Fruit fly (Drosophila melanogaster) whole organism, embryonic: Measurements from ENCODE around the gene Sulf1.

ENCODE experiments used
- Antp ChIP-seq: fragments of 200-800 bp; sonication (Bioruptor generic); optimal IDR thresholded peaks from 3 replicates; lab custom pipeline; 2016; ENCODE audit warnings: missing biosample characterization, missing genetic modification characterization
- CG1233 ChIP-seq: fragments of 200-800 bp; sonication (Bioruptor generic); optimal IDR thresholded peaks from 4 replicates; lab custom pipeline; 2018; ENCODE audit warnings: missing biosample characterization, mild to moderate bottlenecking, missing genetic modification characterization
- CG13424 ChIP-seq: fragments of 200-800 bp; sonication (Bioruptor generic); optimal IDR thresholded peaks from 2 replicates; lab custom pipeline; 2019; ENCODE audit warnings: missing biosample characterization, mild to moderate bottlenecking, missing genetic modification characterization, moderate library complexity
- CG14710 ChIP-seq: fragments of 200-800 bp; sonication (Bioruptor generic); optimal IDR thresholded peaks from 3 replicates; lab custom pipeline; 2019; ENCODE audit warnings: missing biosample characterization, mild to moderate bottlenecking, missing genetic modification characterization, moderate library complexity
- CG1602 ChIP-seq: fragments of 200-800 bp; sonication (Bioruptor generic); optimal IDR thresholded peaks from 3 replicates; lab custom pipeline; 2016; ENCODE audit warnings: missing biosample characterization, missing genetic modification characterization
- CG17802 ChIP-seq: fragments of 200-800 bp; sonication (Bioruptor generic); optimal IDR thresholded peaks from 2 replicates; lab custom pipeline; 2018; ENCODE audit warnings: missing biosample characterization, mild to moderate bottlenecking, missing genetic modification characterization, moderate library complexity
- CG17829 ChIP-seq: fragments of 200-800 bp; optimal IDR thresholded peaks from 2 replicates; lab custom pipeline; 2019; ENCODE audit warnings: missing biosample characterization, mild to moderate bottlenecking, missing genetic modification characterization, moderate library complexity
- CG3281 ChIP-seq: fragments of 200-800 bp; sonication (Bioruptor generic); optimal IDR thresholded peaks from 3 replicates; lab custom pipeline; 2017; ENCODE audit warnings: missing biosample characterization, mild to moderate bottlenecking, missing genetic modification characterization
- CG33213 ChIP-seq: fragments of 200-800 bp; sonication (Bioruptor generic); optimal IDR thresholded peaks from 3 replicates; lab custom pipeline; 2016; ENCODE audit warnings: missing biosample characterization, missing genetic modification characterization
- CG4404 ChIP-seq: fragments of 200-800 bp; sonication (Bioruptor generic); IDR thresholded peaks from 2 replicates; pipeline ENCODE4 v1.3.6; 2022; ENCODE audit warnings: missing biosample characterization, missing genetic modification characterization
- CG5953 ChIP-seq: fragments of 200-800 bp; sonication (Bioruptor generic); IDR thresholded peaks from 2 replicates; pipeline ENCODE4 v1.3.6; 2022; ENCODE audit warnings: missing biosample characterization, missing genetic modification characterization
- CG7556 ChIP-seq: fragments of 200-800 bp; sonication (Bioruptor generic); optimal IDR thresholded peaks from 2 replicates; lab custom pipeline; 2017; ENCODE audit warnings: missing biosample characterization, mild to moderate bottlenecking, missing genetic modification characterization
- CG7839 ChIP-seq: fragments of 200-800 bp; sonication (Bioruptor generic); optimal IDR thresholded peaks from 3 replicates; lab custom pipeline; 2018; ENCODE audit warnings: missing biosample characterization, mild to moderate bottlenecking, missing genetic modification characterization, moderate library complexity
- CG7963 ChIP-seq: fragments of 200-800 bp; sonication (Bioruptor generic); IDR thresholded peaks from 3 replicates; pipeline ENCODE4 v1.3.6; 2022; ENCODE audit warnings: missing biosample characterization, missing genetic modification characterization; ENCODE audit not compliant: partially characterized antibody
- CG8924 ChIP-seq: fragments of 200-800 bp; optimal IDR thresholded peaks from 3 replicates; lab custom pipeline; 2019; ENCODE audit warnings: missing biosample characterization, mild to moderate bottlenecking, missing genetic modification characterization, moderate library complexity
- CG8944 ChIP-seq: fragments of 200-800 bp; sonication (Bioruptor generic); optimal IDR thresholded peaks from 3 replicates; lab custom pipeline; 2016; ENCODE audit warnings: missing biosample characterization, missing genetic modification characterization
- CG9609 ChIP-seq: fragments of 200-800 bp; sonication (Bioruptor generic); optimal IDR thresholded peaks from 3 replicates; lab custom pipeline; 2016; ENCODE audit warnings: missing biosample characterization, missing genetic modification characterization
- CG9727 ChIP-seq: fragments of 200-800 bp; sonication (Bioruptor generic); optimal IDR thresholded peaks from 3 replicates; lab custom pipeline; 2017; ENCODE audit warnings: missing biosample characterization, mild to moderate bottlenecking, missing genetic modification characterization
- CG9817 ChIP-seq: fragments of 200-800 bp; sonication (Bioruptor generic); optimal IDR thresholded peaks from 2 replicates; lab custom pipeline; 2018; ENCODE audit warnings: missing biosample characterization, mild to moderate bottlenecking, missing genetic modification characterization, moderate library complexity
- Chrac-16 ChIP-seq: fragments of 200-800 bp; sonication (Bioruptor generic); optimal IDR thresholded peaks from 3 replicates; lab custom pipeline; 2016; ENCODE audit warnings: missing biosample characterization, missing genetic modification characterization
- E2f1 ChIP-seq: fragments of 200-800 bp; sonication (Bioruptor generic); IDR thresholded peaks from 2 replicates; pipeline ENCODE4 v1.3.6; 2022; ENCODE audit warnings: missing biosample characterization, missing genetic modification characterization
- Ets65A ChIP-seq: fragments of 200-800 bp; sonication (Bioruptor generic); peaks from one replicate; lab custom pipeline; 2016; ENCODE audit warnings: missing biosample characterization, missing genetic modification characterization
- MTF-1 ChIP-seq: fragments of 200-800 bp; sonication (Bioruptor generic); optimal IDR thresholded peaks from 2 replicates; lab custom pipeline; 2018; ENCODE audit warnings: missing biosample characterization, mild to moderate bottlenecking, missing genetic modification characterization, borderline replicate concordance
- NC2β ChIP-seq: fragments of 200-800 bp; sonication (Bioruptor generic); optimal IDR thresholded peaks from 2 replicates; lab custom pipeline; 2016; ENCODE audit warnings: missing biosample characterization, missing genetic modification characterization
- NFAT ChIP-seq: fragments of 200-800 bp; sonication (Bioruptor generic); IDR thresholded peaks from 2 replicates; pipeline ENCODE4 v1.3.6; 2022; ENCODE audit warnings: missing biosample characterization, missing genetic modification characterization
- NK7.1 ChIP-seq: fragments of 200-800 bp; sonication (Bioruptor generic); optimal IDR thresholded peaks from 3 replicates; lab custom pipeline; 2016; ENCODE audit warnings: missing biosample characterization, missing genetic modification characterization
- Nf-YA ChIP-seq: fragments of 200-800 bp; sonication (Bioruptor generic); IDR thresholded peaks from 2 replicates; pipeline ENCODE4 v1.3.6; 2022; ENCODE audit warnings: missing biosample characterization, missing genetic modification characterization
- Nf-YB ChIP-seq: fragments of 200-800 bp; sonication (Bioruptor generic); optimal IDR thresholded peaks from 3 replicates; lab custom pipeline; 2019; ENCODE audit warnings: missing biosample characterization, mild to moderate bottlenecking, missing genetic modification characterization, moderate library complexity
- Ravus ChIP-seq: fragments of 200-800 bp; sonication (Bioruptor generic); IDR thresholded peaks from 2 replicates; pipeline ENCODE4 v1.3.6; 2022; ENCODE audit warnings: missing biosample characterization, missing genetic modification characterization
- Scr ChIP-seq: fragments of 200-800 bp; sonication (Bioruptor generic); IDR thresholded peaks from 2 replicates; pipeline ENCODE4 v1.3.6; 2022; ENCODE audit warnings: missing biosample characterization, missing genetic modification characterization; ENCODE audit not compliant: partially characterized antibody
- TFAM ChIP-seq: fragments of 200-800 bp; sonication (Bioruptor generic); optimal IDR thresholded peaks from 2 replicates; lab custom pipeline; 2017; ENCODE audit warnings: missing biosample characterization, missing genetic modification characterization, inconsistent platforms
- Taf1 ChIP-seq: fragments of 200-800 bp; sonication (Bioruptor generic); IDR thresholded peaks from 2 replicates; pipeline ENCODE4 v1.3.6; 2022; ENCODE audit warnings: missing biosample characterization, missing genetic modification characterization
- ase ChIP-seq: fragments of 200-800 bp; sonication (Bioruptor generic); IDR thresholded peaks from 3 replicates; pipeline ENCODE4 v1.3.6; 2022; ENCODE audit warnings: missing biosample characterization, missing genetic modification characterization
- cg ChIP-seq: fragments of 200-800 bp; sonication (Bioruptor generic); optimal IDR thresholded peaks from 3 replicates; lab custom pipeline; 2019; ENCODE audit warnings: missing biosample characterization, mild to moderate bottlenecking, missing genetic modification characterization, moderate library complexity
- da ChIP-seq: fragments of 200-800 bp; sonication (Bioruptor generic); optimal IDR thresholded peaks from 2 replicates; lab custom pipeline; 2016; ENCODE audit warnings: missing biosample characterization, missing genetic modification characterization
- fd64A ChIP-seq: fragments of 200-800 bp; sonication (Bioruptor generic); optimal IDR thresholded peaks from 3 replicates; lab custom pipeline; 2018; ENCODE audit warnings: missing biosample characterization, mild to moderate bottlenecking, missing genetic modification characterization
- fd96Cb ChIP-seq: fragments of 200-800 bp; sonication (Bioruptor generic); optimal IDR thresholded peaks from 2 replicates; lab custom pipeline; 2018; ENCODE audit warnings: missing biosample characterization, mild to moderate bottlenecking, missing genetic modification characterization, moderate library complexity
- hbn ChIP-seq: fragments of 200-800 bp; sonication (Bioruptor generic); IDR thresholded peaks from 2 replicates; pipeline ENCODE4 v1.3.6; 2022; ENCODE audit warnings: missing biosample characterization, missing genetic modification characterization; ENCODE audit not compliant: partially characterized antibody
- hth ChIP-seq: fragments of >200 bp; optimal IDR thresholded peaks from 2 replicates; lab custom pipeline; 2017; ENCODE audit warnings: inconsistent platforms
- kay ChIP-seq: fragments of 200-800 bp; sonication (Bioruptor generic); optimal IDR thresholded peaks from 2 replicates; lab custom pipeline; 2016; ENCODE audit warnings: missing biosample characterization, missing genetic modification characterization
- lilli ChIP-seq: fragments of 200-800 bp; sonication (Bioruptor generic); optimal IDR thresholded peaks from 3 replicates; lab custom pipeline; 2016; ENCODE audit warnings: missing biosample characterization, missing genetic modification characterization
- lov ChIP-seq, 2 experiments: fragments of 200-800 bp in 1 of 2; fragments of >200 bp in 1 of 2; sonication (Bioruptor generic) in 1 of 2; IDR thresholded peaks in 1 of 2; optimal IDR thresholded peaks in 1 of 2; 2 replicates in 1 of 2; 3 replicates in 1 of 2; pipeline versions ENCODE4 v1.3.6 to Lab custom; 2017 to 2022; ENCODE audit warnings: missing biosample characterization in 1 of 2, missing genetic modification characterization in 1 of 2
- nom ChIP-seq: fragments of 200-800 bp; sonication (Bioruptor generic); optimal IDR thresholded peaks from 2 replicates; lab custom pipeline; 2017; ENCODE audit warnings: missing biosample characterization, missing genetic modification characterization, mild to moderate bottlenecking, moderate library complexity, missing genetic modification reagents
- p53 ChIP-seq: fragments of 200-800 bp; sonication (Bioruptor generic); optimal IDR thresholded peaks from 2 replicates; lab custom pipeline; 2016; ENCODE audit warnings: missing biosample characterization, missing genetic modification characterization
- pfk ChIP-seq: fragments of 200-800 bp; sonication (Bioruptor generic); optimal IDR thresholded peaks from 2 replicates; lab custom pipeline; 2018; ENCODE audit warnings: missing biosample characterization, mild to moderate bottlenecking, missing genetic modification characterization, moderate library complexity
- pnt ChIP-seq: fragments of 200-800 bp; sonication (Bioruptor generic); optimal IDR thresholded peaks from 3 replicates; lab custom pipeline; 2016; ENCODE audit warnings: missing biosample characterization, missing genetic modification characterization
- run ChIP-seq: fragments of 200-800 bp; sonication (Bioruptor generic); optimal IDR thresholded peaks from 3 replicates; lab custom pipeline; 2018; ENCODE audit warnings: missing biosample characterization, mild to moderate bottlenecking, missing genetic modification characterization
- slou ChIP-seq: fragments of 200-800 bp; sonication (Bioruptor generic); optimal IDR thresholded peaks from 3 replicates; lab custom pipeline; 2016; ENCODE audit warnings: missing biosample characterization, missing genetic modification characterization
- stwl ChIP-seq: fragments of 200-800 bp; sonication (Bioruptor generic); optimal IDR thresholded peaks from 3 replicates; lab custom pipeline; 2018; ENCODE audit warnings: missing biosample characterization, mild to moderate bottlenecking, missing genetic modification characterization, moderate library complexity
- trh ChIP-seq: fragments of 200-800 bp; sonication (Bioruptor generic); optimal IDR thresholded peaks from 2 replicates; lab custom pipeline; 2016; ENCODE audit warnings: missing biosample characterization, missing genetic modification characterization

Gene Sulf1

DNA sequence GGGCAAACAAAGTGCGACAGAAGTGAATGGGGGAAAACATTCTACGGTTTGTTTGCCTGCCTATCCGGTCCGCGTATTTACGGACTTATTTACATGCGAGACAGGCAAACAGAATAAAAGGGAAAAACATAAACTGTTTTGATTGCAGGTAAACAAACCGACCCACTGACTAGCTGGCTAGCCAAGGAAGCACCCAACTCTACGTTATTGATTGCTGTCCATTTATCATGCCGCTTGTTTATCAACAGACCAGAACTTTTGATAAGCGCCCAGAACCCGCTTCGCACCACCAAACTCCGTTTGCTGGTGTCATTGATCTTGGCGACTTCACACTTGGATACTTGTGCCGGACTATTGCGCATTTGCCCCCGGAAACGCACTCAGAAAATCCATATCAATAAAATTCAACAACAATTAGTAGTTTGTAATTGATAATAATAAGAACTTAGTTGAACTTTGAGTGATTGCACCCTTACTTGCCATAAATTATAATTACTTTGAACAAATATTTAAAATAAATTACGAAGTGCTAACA is 7.5 kb downstream of the Sulf1 start (continued):
- 0 out of 3 replicates have a peak, but pooled peaks have one; percentile 12 for TF ChIP-seq ase (GFP tag; lab: Robert Waterston, UW)
- TF ChIP-seq lov (optimal IDR thresholded peaks at IDR 0.05; lab: Kevin White, UChicago): no peak
- TF ChIP-seq lov (GFP tag; IDR thresholded peaks at IDR 0.05; lab: Robert Waterston, UW): peak; percentile 61; the same call in 1 of the 3 replicates
- peak; percentile 55; the same call in 1 of the 2 replicates for TF ChIP-seq E2f1 (GFP tag; lab: Robert Waterston, UW)
- peak; percentile 21 for TF ChIP-seq CG9817 (tag; lab: Kevin White, UChicago)
- TF ChIP-seq cg (GFP tag; lab: Kevin White, UChicago): no peak
- TF ChIP-seq hbn (GFP tag; lab: Robert Waterston, UW): no peak
- TF ChIP-seq kay (GFP tag; lab: Kevin White, UChicago): peak; percentile 59
- peak; percentile 64 for TF ChIP-seq CG7556 (GFP tag; lab: Kevin White, UChicago)
- peak; percentile 4 for TF ChIP-seq pnt
- peak; percentile 30 for TF ChIP-seq slou (GFP tag; lab: Kevin White, UChicago)
- TF ChIP-seq NK7.1: peak; percentile 60
- TF ChIP-seq hth (lab: Kevin White, UChicago): no peak
- TF ChIP-seq CG13424 (tag; lab: Kevin White, UChicago): peak; percentile 45
- peak; percentile 42 for TF ChIP-seq Nf-YB (GFP tag; lab: Kevin White, UChicago)
- peak; percentile 52 for TF ChIP-seq CG3281 (GFP tag; lab: Kevin White, UChicago)
- TF ChIP-seq NC2β (GFP tag; lab: Kevin White, UChicago): peak; percentile 39
- TF ChIP-seq MTF-1 (GFP tag; lab: Kevin White, UChicago): peak; percentile 52
- peak; percentile 8 for TF ChIP-seq Antp (GFP tag; lab: Kevin White, UChicago)
- peak; percentile 37 for TF ChIP-seq p53 (GFP tag; lab: Kevin White, UChicago)
- no peak for TF ChIP-seq lilli (GFP tag; lab: Kevin White, UChicago)
- TF ChIP-seq NFAT (GFP tag; lab: Robert Waterston, UW): peak; percentile 71
- peak; percentile 29 for TF ChIP-seq CG1602 (GFP tag; lab: Kevin White, UChicago)
- no peak for TF ChIP-seq CG17829 (tag; lab: Kevin White, UChicago)
- 0 out of 2 replicates have a peak, but pooled peaks have one; percentile 26 for TF ChIP-seq Nf-YA
- peak; percentile 11 for TF ChIP-seq run (tag; lab: Kevin White, UChicago)
- no peak for TF ChIP-seq Taf1 (GFP tag; lab: Robert Waterston, UW)
- no peak for TF ChIP-seq stwl (tag; lab: Kevin White, UChicago)
- no peak for TF ChIP-seq CG4404 (GFP tag; lab: Robert Waterston, UW)
- TF ChIP-seq TFAM (GFP tag; lab: Kevin White, UChicago): peak; percentile 39
- TF ChIP-seq Scr (GFP tag; lab: Robert Waterston, UW): no peak
- peak; percentile 13 for TF ChIP-seq pfk (GFP tag; lab: Kevin White, UChicago)
- no peak for TF ChIP-seq CG7963 (GFP tag; lab: Robert Waterston, UW)
- TF ChIP-seq CG9727 (GFP tag; lab: Kevin White, UChicago): peak; percentile 73
- peak; percentile 22 for TF ChIP-seq CG7839 (tag; lab: Kevin White, UChicago)
- no peak for TF ChIP-seq Chrac-16
- no peak for TF ChIP-seq Ravus (GFP tag; lab: Robert Waterston, UW)
- TF ChIP-seq fd64A: peak; percentile 70
- no peak for TF ChIP-seq CG5953 (GFP tag; lab: Robert Waterston, UW)
- peak; percentile 60 for TF ChIP-seq nom
- peak; percentile 64 for TF ChIP-seq trh (GFP tag; lab: Kevin White, UChicago)
- TF ChIP-seq da (GFP tag; lab: Kevin White, UChicago): no peak
- peak; percentile 27 for TF ChIP-seq CG9609
- TF ChIP-seq CG8944 (GFP tag; lab: Kevin White, UChicago): peak; percentile 30
- TF ChIP-seq fd96Cb: no peak
- peak; percentile 55 for TF ChIP-seq CG14710 (tag; lab: Kevin White, UChicago)
- TF ChIP-seq CG33213 (GFP tag; lab: Kevin White, UChicago): peak; percentile 73
- no peak for TF ChIP-seq Ets65A (GFP tag; lab: Kevin White, UChicago)
- TF ChIP-seq CG1233 (GFP tag; lab: Kevin White, UChicago): peak; percentile 73
- TF ChIP-seq CG8924: peak; percentile 31
- no peak for TF ChIP-seq CG17802 (tag; lab: Kevin White, UChicago)
